Fruit fly (Drosophila melanogaster): ENCODE data around the gene CG11710.
A peak's percentile ranks its signal among the peaks of the same experiment; 100 is the strongest.

The CG11710 gene

dm6 chrX:20394066-20394913 is 35.2 kb downstream of the CG11710 start, which contains the start of gene HERC2:
TSS of gene HERC2 (plus strand) at chrX:20394395.
- TF ChIP-seq CG11902 (GFP tag; optimal IDR thresholded peaks at IDR 0.05) (peak; percentile 18), CG8319 (GFP tag; optimal IDR thresholded peaks at IDR 0.05) (no peak), Sox14 (GFP tag; optimal IDR thresholded peaks at IDR 0.05) (peak; percentile 24), CG3032 (tag; optimal IDR thresholded peaks at IDR 0.05) (peak; percentile 45), CG4318 (GFP tag; optimal IDR thresholded peaks at IDR 0.05) (no peak), CG10631 (GFP tag; optimal IDR thresholded peaks at IDR 0.05) (no peak), CG8632 (GFP tag; optimal IDR thresholded peaks at IDR 0.05) (peak; percentile 7), Eip93F (GFP tag; optimal IDR thresholded peaks at IDR 0.05) (no peak), fkh (GFP tag; optimal IDR thresholded peaks at IDR 0.05) (no peak), Blimp-1 (GFP tag; optimal IDR thresholded peaks at IDR 0.05) (no peak), Hr39 (GFP tag; optimal IDR thresholded peaks at IDR 0.05) (peak; percentile 70), CG6854 (GFP tag; optimal IDR thresholded peaks at IDR 0.05) (no peak), CG6163 (GFP tag; IDR thresholded peaks at IDR 0.05) (peak; percentile 51; the same call in 2 of the 3 replicates), ss (GFP tag; optimal IDR thresholded peaks at IDR 0.05) (no peak), CG31627 (GFP tag; optimal IDR thresholded peaks at IDR 0.05) (peak; percentile 64), Lpt (GFP tag; optimal IDR thresholded peaks at IDR 0.05) (no peak), CG10669 (GFP tag; optimal IDR thresholded peaks at IDR 0.05) (no peak), pdm3 (GFP tag; optimal IDR thresholded peaks at IDR 0.05) (peak; percentile 67), vri (GFP tag; optimal IDR thresholded peaks at IDR 0.05) (no peak), Sox15 (GFP tag; optimal IDR thresholded peaks at IDR 0.05) (peak; percentile 15), eg (GFP tag; IDR thresholded peaks at IDR 0.05) (peak; percentile 74), Hr38 (GFP tag; optimal IDR thresholded peaks at IDR 0.05) (no peak), CG34406 (GFP tag; optimal IDR thresholded peaks at IDR 0.05) (peak; percentile 7), CG11762 (GFP tag; optimal IDR thresholded peaks at IDR 0.05; ENCODE audit: insufficient read depth) (no peak), CG6792 (GFP tag; optimal IDR thresholded peaks at IDR 0.05) (no peak), CG6276 (GFP tag; optimal IDR thresholded peaks at IDR 0.05) (no peak), OdsH (GFP tag; optimal IDR thresholded peaks at IDR 0.05) (no peak), Smox (GFP tag; optimal IDR thresholded peaks at IDR 0.05) (peak; percentile 56), dac (GFP tag; optimal IDR thresholded peaks at IDR 0.05) (no peak), fd85E (GFP tag; optimal IDR thresholded peaks at IDR 0.05) (no peak), spab (GFP tag; optimal IDR thresholded peaks at IDR 0.05) (no peak), CG32006 (GFP tag; optimal IDR thresholded peaks at IDR 0.05) (no peak), topi (GFP tag; optimal IDR thresholded peaks at IDR 0.05) (peak; percentile 62), achi (GFP tag; optimal IDR thresholded peaks at IDR 0.05) (no peak), CG9139 (GFP tag; optimal IDR thresholded peaks at IDR 0.05) (no peak), Hr4 (GFP tag; optimal IDR thresholded peaks at IDR 0.05) (no peak), Ets21C (GFP tag; optimal IDR thresholded peaks at IDR 0.05) (peak; percentile 59), Eip75B (GFP tag; optimal IDR thresholded peaks at IDR 0.05) (peak; percentile 49), CG11294 (GFP tag; IDR thresholded peaks at IDR 0.05) (no peak; the same call in 1 of the 2 replicates), CG8119 (GFP tag; IDR thresholded peaks at IDR 0.05) (no peak), net (GFP tag; optimal IDR thresholded peaks at IDR 0.05) (no peak), fd59A (GFP tag; optimal IDR thresholded peaks at IDR 0.05) (no peak), CG3919 (GFP tag; optimal IDR thresholded peaks at IDR 0.05) (no peak), svp (GFP tag) (peak; percentile 80), CG15336 (GFP tag; IDR thresholded peaks at IDR 0.05) (peak; percentile 35; the same call in 1 of the 2 replicates), esn (GFP tag; optimal IDR thresholded peaks at IDR 0.05) (peak; percentile 53), Met (GFP tag; optimal IDR thresholded peaks at IDR 0.05) (peak; percentile 61), lz (GFP tag; optimal IDR thresholded peaks at IDR 0.05) (peak; percentile 59), Eip78C (GFP tag) (peak; percentile 87), CG7368 (GFP tag; optimal IDR thresholded peaks at IDR 0.05) (no peak), CG16779 (tag; optimal IDR thresholded peaks at IDR 0.05) (no peak)
